Fruit fly (Drosophila melanogaster) whole organism, embryonic: ENCODE measurements around the gene 5-HT2B.

Experiments
- Antp ChIP-seq: fragments of 200-800 bp; sonication (Bioruptor generic); optimal IDR thresholded peaks from 3 replicates; lab custom pipeline; 2016; ENCODE audit warnings: missing biosample characterization, missing genetic modification characterization
- C15 ChIP-seq: fragments of 200-800 bp; sonication (Bioruptor generic); IDR thresholded peaks from 3 replicates; pipeline ENCODE4 v1.3.6; 2022; ENCODE audit warnings: missing biosample characterization, missing genetic modification characterization
- CG14860 ChIP-seq: fragments of 200-800 bp; sonication (Bioruptor generic); IDR thresholded peaks from 3 replicates; pipeline ENCODE4 v1.3.6; 2022; ENCODE audit warnings: missing biosample characterization, missing genetic modification characterization; ENCODE audit not compliant: partially characterized antibody
- CG1602 ChIP-seq: fragments of 200-800 bp; sonication (Bioruptor generic); optimal IDR thresholded peaks from 3 replicates; lab custom pipeline; 2016; ENCODE audit warnings: missing biosample characterization, missing genetic modification characterization
- CG17802 ChIP-seq: fragments of 200-800 bp; sonication (Bioruptor generic); optimal IDR thresholded peaks from 2 replicates; lab custom pipeline; 2018; ENCODE audit warnings: missing biosample characterization, mild to moderate bottlenecking, missing genetic modification characterization, moderate library complexity
- CG18262 ChIP-seq: fragments of 200-800 bp; optimal IDR thresholded peaks from 3 replicates; lab custom pipeline; 2019; ENCODE audit warnings: missing biosample characterization, mild to moderate bottlenecking, missing genetic modification characterization, moderate library complexity
- CG2120 ChIP-seq: fragments of 200-800 bp; sonication (Bioruptor generic); optimal IDR thresholded peaks from 3 replicates; lab custom pipeline; 2016; ENCODE audit warnings: missing biosample characterization, missing genetic modification characterization
- CG30020 ChIP-seq: fragments of 200-800 bp; optimal IDR thresholded peaks from 2 replicates; lab custom pipeline; 2019; ENCODE audit warnings: missing biosample characterization, mild to moderate bottlenecking, missing genetic modification characterization, moderate library complexity
- CG32767 ChIP-seq: fragments of 200-800 bp; sonication (Bioruptor generic); IDR thresholded peaks from 2 replicates; pipeline ENCODE4 v1.3.6; 2022; ENCODE audit warnings: missing biosample characterization, missing genetic modification characterization
- CG4328 ChIP-seq: fragments of 200-800 bp; sonication (Bioruptor generic); optimal IDR thresholded peaks from 3 replicates; lab custom pipeline; 2017; ENCODE audit warnings: missing biosample characterization, missing genetic modification reagents, missing genetic modification characterization
- CG5245 ChIP-seq: fragments of 200-800 bp; sonication (Bioruptor generic); optimal IDR thresholded peaks from 3 replicates; lab custom pipeline; 2016; ENCODE audit warnings: missing biosample characterization, missing genetic modification characterization
- CG5953 ChIP-seq: fragments of 200-800 bp; sonication (Bioruptor generic); IDR thresholded peaks from 2 replicates; pipeline ENCODE4 v1.3.6; 2022; ENCODE audit warnings: missing biosample characterization, missing genetic modification characterization
- CG6683 ChIP-seq: fragments of 200-800 bp; sonication (Bioruptor generic); optimal IDR thresholded peaks from 2 replicates; lab custom pipeline; 2017; ENCODE audit warnings: missing biosample characterization, mild to moderate bottlenecking, missing genetic modification characterization, missing genetic modification reagents
- CG6854 ChIP-seq: fragments of 200-800 bp; sonication (Bioruptor generic); optimal IDR thresholded peaks from 3 replicates; lab custom pipeline; 2017; ENCODE audit warnings: missing biosample characterization, mild to moderate bottlenecking, missing genetic modification characterization
- CG8765 ChIP-seq: fragments of 200-800 bp; sonication (Bioruptor generic); IDR thresholded peaks from 2 replicates; pipeline ENCODE4 v1.3.6; 2022; ENCODE audit warnings: missing biosample characterization, missing genetic modification characterization
- CG9215 ChIP-seq: fragments of 200-800 bp; sonication (Bioruptor generic); IDR thresholded peaks from 2 replicates; pipeline ENCODE4 v1.3.6; 2022; ENCODE audit warnings: missing biosample characterization, missing genetic modification characterization
- CG9817 ChIP-seq: fragments of 200-800 bp; sonication (Bioruptor generic); optimal IDR thresholded peaks from 2 replicates; lab custom pipeline; 2018; ENCODE audit warnings: missing biosample characterization, mild to moderate bottlenecking, missing genetic modification characterization, moderate library complexity
- Camta ChIP-seq: fragments of 200-800 bp; sonication (Bioruptor generic); optimal IDR thresholded peaks from 2 replicates; lab custom pipeline; 2016; ENCODE audit warnings: missing biosample characterization, missing genetic modification characterization
- Doc3 ChIP-seq: fragments of 200-800 bp; sonication (Bioruptor generic); IDR thresholded peaks from 3 replicates; pipeline ENCODE4 v1.3.6; 2022; ENCODE audit warnings: missing biosample characterization, missing genetic modification characterization; ENCODE audit not compliant: partially characterized antibody
- ERR ChIP-seq: fragments of 200-800 bp; sonication (Bioruptor generic); optimal IDR thresholded peaks from 2 replicates; lab custom pipeline; 2016; ENCODE audit warnings: missing biosample characterization, missing genetic modification characterization
- Ets65A ChIP-seq: fragments of 200-800 bp; sonication (Bioruptor generic); peaks from one replicate; lab custom pipeline; 2016; ENCODE audit warnings: missing biosample characterization, missing genetic modification characterization
- Fer3 ChIP-seq: fragments of 200-800 bp; sonication (Bioruptor generic); optimal IDR thresholded peaks from 2 replicates; lab custom pipeline; 2018; ENCODE audit warnings: missing biosample characterization, mild to moderate bottlenecking, missing genetic modification characterization, moderate library complexity
- H15 ChIP-seq: fragments of 200-800 bp; sonication (Bioruptor generic); IDR thresholded peaks from 3 replicates; pipeline ENCODE4 v1.3.6; 2022; ENCODE audit warnings: missing biosample characterization, missing genetic modification characterization
- HLH3B ChIP-seq: fragments of 200-800 bp; sonication (Bioruptor generic); IDR thresholded peaks from 2 replicates; pipeline ENCODE4 v1.3.6; 2022; ENCODE audit warnings: missing biosample characterization, missing genetic modification characterization
- Hmx ChIP-seq: fragments of 200-800 bp; sonication (Bioruptor generic); optimal IDR thresholded peaks from 2 replicates; lab custom pipeline; 2016; ENCODE audit warnings: missing biosample characterization, missing genetic modification characterization
- Mad ChIP-seq: fragments of 200-800 bp; sonication (Bioruptor generic); optimal IDR thresholded peaks from 2 replicates; lab custom pipeline; 2016; ENCODE audit warnings: missing biosample characterization, missing genetic modification characterization
- NC2α ChIP-seq: fragments of 200-800 bp; sonication (Bioruptor generic); optimal IDR thresholded peaks from 2 replicates; lab custom pipeline; 2016; ENCODE audit warnings: missing biosample characterization, missing genetic modification characterization
- NC2β ChIP-seq: fragments of 200-800 bp; sonication (Bioruptor generic); optimal IDR thresholded peaks from 2 replicates; lab custom pipeline; 2016; ENCODE audit warnings: missing biosample characterization, missing genetic modification characterization
- Rfx ChIP-seq: fragments of 200-800 bp; sonication (Bioruptor generic); IDR thresholded peaks from 2 replicates; pipeline ENCODE4 v1.3.6; 2022; ENCODE audit warnings: missing biosample characterization, missing genetic modification characterization
- Side ChIP-seq: fragments of 200-800 bp; sonication (Bioruptor generic); optimal IDR thresholded peaks from 2 replicates; lab custom pipeline; 2016; ENCODE audit warnings: missing biosample characterization, missing genetic modification characterization
- Sin3A ChIP-seq: fragments of >200 bp; optimal IDR thresholded peaks from 2 replicates; lab custom pipeline; 2018
- TFAM ChIP-seq: fragments of 200-800 bp; sonication (Bioruptor generic); optimal IDR thresholded peaks from 2 replicates; lab custom pipeline; 2017; ENCODE audit warnings: missing biosample characterization, missing genetic modification characterization, inconsistent platforms
- Tbp ChIP-seq: fragments of >200 bp; optimal IDR thresholded peaks from 2 replicates; lab custom pipeline; 2018; ENCODE audit warnings: missing biosample characterization, missing genetic modification characterization
- ase ChIP-seq: fragments of 200-800 bp; sonication (Bioruptor generic); IDR thresholded peaks from 3 replicates; pipeline ENCODE4 v1.3.6; 2022; ENCODE audit warnings: missing biosample characterization, missing genetic modification characterization
- br ChIP-seq: fragments of >200 bp; optimal IDR thresholded peaks from 2 replicates; lab custom pipeline; 2017
- da ChIP-seq: fragments of 200-800 bp; sonication (Bioruptor generic); optimal IDR thresholded peaks from 2 replicates; lab custom pipeline; 2016; ENCODE audit warnings: missing biosample characterization, missing genetic modification characterization
- en ChIP-seq: fragments of 200-800 bp; sonication (Bioruptor generic); optimal IDR thresholded peaks from 2 replicates; lab custom pipeline; 2016; ENCODE audit warnings: missing biosample characterization, missing genetic modification characterization
- ham ChIP-seq: fragments of 200-800 bp; sonication (Bioruptor generic); IDR thresholded peaks from 2 replicates; pipeline ENCODE4 v1.3.6; 2022; ENCODE audit warnings: missing biosample characterization, missing genetic modification characterization
- ind ChIP-seq: fragments of 200-800 bp; sonication (Bioruptor generic); optimal IDR thresholded peaks from 3 replicates; lab custom pipeline; 2016; ENCODE audit warnings: missing biosample characterization, missing genetic modification characterization
- inv ChIP-seq: fragments of 200-800 bp; sonication (Bioruptor generic); IDR thresholded peaks from 2 replicates; pipeline ENCODE4 v1.3.6; 2022; ENCODE audit warnings: missing biosample characterization, missing genetic modification characterization; ENCODE audit not compliant: partially characterized antibody
- lbe ChIP-seq: fragments of 200-800 bp; sonication (Bioruptor generic); optimal IDR thresholded peaks from 2 replicates; lab custom pipeline; 2016; ENCODE audit warnings: missing biosample characterization, mild to moderate bottlenecking, missing genetic modification characterization
- lmd ChIP-seq: fragments of 200-800 bp; sonication (Bioruptor generic); IDR thresholded peaks from 2 replicates; pipeline ENCODE4 v1.3.6; 2022; ENCODE audit warnings: missing biosample characterization, missing genetic modification characterization
- maf-S ChIP-seq: fragments of 200-800 bp; sonication (Bioruptor generic); optimal IDR thresholded peaks from 2 replicates; lab custom pipeline; 2016; ENCODE audit warnings: missing biosample characterization, missing genetic modification characterization
- nau ChIP-seq: fragments of 200-800 bp; sonication (Bioruptor generic); optimal IDR thresholded peaks from 3 replicates; lab custom pipeline; 2017; ENCODE audit warnings: missing biosample characterization, mild to moderate bottlenecking, missing genetic modification characterization, missing genetic modification reagents
- nom ChIP-seq: fragments of 200-800 bp; sonication (Bioruptor generic); optimal IDR thresholded peaks from 2 replicates; lab custom pipeline; 2017; ENCODE audit warnings: missing biosample characterization, missing genetic modification characterization, mild to moderate bottlenecking, moderate library complexity, missing genetic modification reagents
- otp ChIP-seq: fragments of 200-800 bp; sonication (Bioruptor generic); IDR thresholded peaks from 3 replicates; pipeline ENCODE4, ENCODE4 v1.3.6; 2022; ENCODE audit warnings: missing biosample characterization, missing genetic modification characterization
- repo ChIP-seq: fragments of 200-800 bp; sonication (Bioruptor generic); optimal IDR thresholded peaks from 2 replicates; lab custom pipeline; 2016; ENCODE audit warnings: missing biosample characterization, missing genetic modification characterization
- sens ChIP-seq: fragments of 200-800 bp; sonication (Bioruptor generic); peaks from one replicate; lab custom pipeline; 2016; ENCODE audit warnings: missing biosample characterization, missing genetic modification characterization
- slbo ChIP-seq: fragments of 200-800 bp; sonication (Bioruptor generic); IDR thresholded peaks from 2 replicates; pipeline ENCODE4 v1.3.6; 2022; ENCODE audit warnings: missing biosample characterization, missing genetic modification characterization
- sob ChIP-seq: fragments of 200-800 bp; sonication (Bioruptor generic); IDR thresholded peaks from 2 replicates; pipeline ENCODE4 v1.3.6; 2022; ENCODE audit warnings: missing biosample characterization, missing genetic modification characterization
- unc-4 ChIP-seq: fragments of 200-800 bp; sonication (Bioruptor generic); IDR thresholded peaks from 2 replicates; pipeline ENCODE4 v1.3.6; 2022; ENCODE audit warnings: missing biosample characterization, missing genetic modification characterization; ENCODE audit not compliant: partially characterized antibody
- wek ChIP-seq: fragments of 200-800 bp; sonication (Bioruptor generic); optimal IDR thresholded peaks from 3 replicates; lab custom pipeline; 2018; ENCODE audit warnings: missing biosample characterization, mild to moderate bottlenecking, missing genetic modification characterization, moderate library complexity

5-HT2B gene

DNA sequence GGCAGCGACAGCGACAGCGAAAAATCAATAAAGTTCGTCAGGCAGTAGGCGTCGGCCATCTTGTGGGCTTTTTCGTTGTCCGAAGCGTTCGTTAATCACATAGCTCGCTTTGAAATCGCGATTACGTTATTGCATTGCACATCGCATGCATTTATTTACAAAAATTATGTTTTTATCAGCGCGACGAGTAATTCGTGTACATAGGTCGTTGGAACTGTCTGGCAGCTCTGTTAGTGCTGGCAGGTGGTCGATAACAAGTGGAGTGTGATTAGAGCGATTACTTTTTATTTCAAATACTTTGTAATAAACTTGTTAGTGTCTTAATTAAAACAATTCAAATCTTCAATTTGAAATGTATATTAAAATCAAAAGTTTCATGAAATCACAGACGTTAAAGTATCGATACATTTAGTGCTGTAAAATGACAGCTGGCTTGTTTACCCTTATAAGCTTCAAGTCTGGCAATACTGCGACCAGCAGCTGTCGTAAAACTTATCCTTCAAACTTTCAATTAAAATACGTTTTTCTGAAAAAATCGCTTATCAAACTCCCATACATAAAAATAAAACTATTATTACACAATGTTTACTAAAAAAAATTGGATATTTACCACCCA is 85.8 kb downstream of the 5-HT2B start, which contains the start of gene CG8032 (continued):
- peak; percentile 18; the same call in 1 of the 2 replicates for TF ChIP-seq sob (GFP tag; lab: Robert Waterston, UW)
- TF ChIP-seq Camta (GFP tag; lab: Kevin White, UChicago), result peak; percentile 47
- TF ChIP-seq NC2β (GFP tag; lab: Kevin White, UChicago), result peak; percentile 69
- TF ChIP-seq ham, result no peak
- TF ChIP-seq ERR (GFP tag; lab: Kevin White, UChicago), result no peak
- TF ChIP-seq lbe, result peak; percentile 16
- TF ChIP-seq HLH3B (GFP tag; lab: Robert Waterston, UW), result no peak
- TF ChIP-seq nau, result peak; percentile 7
- no peak for TF ChIP-seq otp (GFP tag; lab: Robert Waterston, UW)
- TF ChIP-seq Side (GFP tag; lab: Kevin White, UChicago), result peak; percentile 25
- peak; percentile 50 for TF ChIP-seq Rfx (GFP tag; lab: Robert Waterston, UW)
- TF ChIP-seq C15, result no peak
- TF ChIP-seq CG18262 (tag; lab: Kevin White, UChicago), result peak; percentile 47
- TF ChIP-seq CG2120 (GFP tag; lab: Kevin White, UChicago), result peak; percentile 65
- peak; percentile 53; the same call in 2 of the 3 replicates for TF ChIP-seq ase
- no peak for TF ChIP-seq repo (GFP tag; lab: Kevin White, UChicago)
- no peak for TF ChIP-seq da (GFP tag; lab: Kevin White, UChicago)
- peak; percentile 11 for TF ChIP-seq CG5245
- peak; percentile 94 for TF ChIP-seq Ets65A (GFP tag; lab: Kevin White, UChicago)
- peak; percentile 53 for TF ChIP-seq CG4328 (GFP tag; lab: Kevin White, UChicago)
- peak; percentile 11 for TF ChIP-seq Fer3 (tag; lab: Kevin White, UChicago)
- peak; percentile 65 for TF ChIP-seq Doc3
- no peak for TF ChIP-seq CG17802
- 0 out of 2 replicates have a peak, but pooled peaks have one; percentile 14 for TF ChIP-seq CG32767
- no peak for TF ChIP-seq wek (GFP tag; lab: Kevin White, UChicago)
- TF ChIP-seq unc-4 (GFP tag; lab: Robert Waterston, UW), result peak; percentile 71
- no peak for TF ChIP-seq CG1602
- TF ChIP-seq CG6683, result no peak
- peak; percentile 9 for TF ChIP-seq nom
- TF ChIP-seq br, result no peak
- TF ChIP-seq ind (GFP tag; lab: Kevin White, UChicago), result peak; percentile 61
- TF ChIP-seq lmd (GFP tag; lab: Robert Waterston, UW), result peak; percentile 15; the same call in 1 of the 2 replicates
- TF ChIP-seq Tbp (GFP tag; lab: Kevin White, UChicago), result no peak
- peak; percentile 54 for TF ChIP-seq Mad
- TF ChIP-seq Hmx (GFP tag; lab: Kevin White, UChicago), result no peak
- peak; percentile 38 for TF ChIP-seq CG30020 (tag; lab: Kevin White, UChicago)
- peak; percentile 51; the same call in 1 of the 3 replicates for TF ChIP-seq CG14860 (GFP tag; lab: Robert Waterston, UW)
- TF ChIP-seq CG5953 (GFP tag; lab: Robert Waterston, UW), result no peak
- peak; percentile 70 for TF ChIP-seq maf-S (GFP tag; lab: Kevin White, UChicago)
- peak; percentile 91 for TF ChIP-seq sens (GFP tag; lab: Kevin White, UChicago)
- TF ChIP-seq en, result no peak
- TF ChIP-seq CG8765 (GFP tag; lab: Robert Waterston, UW), result no peak
- TF ChIP-seq H15 (GFP tag; lab: Robert Waterston, UW), result peak; percentile 22; the same call in 1 of the 3 replicates
- TF ChIP-seq CG9215, result peak; percentile 78
- peak; percentile 59 for TF ChIP-seq Antp (GFP tag; lab: Kevin White, UChicago)
- TF ChIP-seq TFAM (GFP tag; lab: Kevin White, UChicago), result no peak
- TF ChIP-seq NC2α (GFP tag; lab: Kevin White, UChicago), result no peak
- 0 out of 2 replicates have a peak, but pooled peaks have one; percentile 27 for TF ChIP-seq inv (GFP tag; lab: Robert Waterston, UW)
- peak; percentile 63 for TF ChIP-seq slbo
- TF ChIP-seq CG6854, result no peak
- peak; percentile 31 for TF ChIP-seq CG9817
- TF ChIP-seq Sin3A (lab: Kevin White, UChicago), result peak; percentile 70
